Fruit fly (Drosophila melanogaster) whole organism, embryonic: ENCODE results near the gene CG46313.

Source experiments
- Adf1 ChIP-seq: fragments of 200-800 bp; sonication (Bioruptor generic); IDR thresholded peaks from 2 replicates; pipeline ENCODE4 v1.3.6; 2022; ENCODE audit warnings: missing biosample characterization, missing genetic modification characterization
- Antp ChIP-seq: fragments of 200-800 bp; sonication (Bioruptor generic); optimal IDR thresholded peaks from 3 replicates; lab custom pipeline; 2016; ENCODE audit warnings: missing biosample characterization, missing genetic modification characterization
- B-H2 ChIP-seq: fragments of 200-800 bp; sonication (Bioruptor generic); optimal IDR thresholded peaks from 2 replicates; lab custom pipeline; 2018; ENCODE audit warnings: missing biosample characterization, mild to moderate bottlenecking, missing genetic modification characterization
- Bgb ChIP-seq: fragments of 200-800 bp; sonication (Bioruptor generic); IDR thresholded peaks from 2 replicates; pipeline ENCODE4 v1.3.6; 2022; ENCODE audit warnings: missing biosample characterization, missing genetic modification characterization; ENCODE audit not compliant: partially characterized antibody
- CG11456 ChIP-seq: fragments of 200-800 bp; sonication (Bioruptor generic); IDR thresholded peaks from 3 replicates; pipeline ENCODE4 v1.3.6; 2022; ENCODE audit warnings: missing biosample characterization, missing genetic modification characterization
- CG14710 ChIP-seq: fragments of 200-800 bp; sonication (Bioruptor generic); optimal IDR thresholded peaks from 3 replicates; lab custom pipeline; 2019; ENCODE audit warnings: missing biosample characterization, mild to moderate bottlenecking, missing genetic modification characterization, moderate library complexity
- CG15269 ChIP-seq: fragments of 200-800 bp; sonication (Bioruptor generic); optimal IDR thresholded peaks from 2 replicates; lab custom pipeline; 2018; ENCODE audit warnings: missing biosample characterization, mild to moderate bottlenecking, missing genetic modification characterization, moderate library complexity
- CG17361 ChIP-seq: fragments of 200-800 bp; sonication (Bioruptor generic); IDR thresholded peaks from 3 replicates; pipeline ENCODE4 v1.3.6; 2022; ENCODE audit warnings: missing biosample characterization, missing genetic modification characterization
- CG17385 ChIP-seq: fragments of 200-800 bp; sonication (Bioruptor generic); optimal IDR thresholded peaks from 3 replicates; lab custom pipeline; 2018; ENCODE audit warnings: missing biosample characterization, mild to moderate bottlenecking, missing genetic modification characterization
- CG1792 ChIP-seq: fragments of 200-800 bp; sonication (Bioruptor generic); optimal IDR thresholded peaks from 2 replicates; lab custom pipeline; 2016; ENCODE audit warnings: missing biosample characterization, missing genetic modification characterization
- CG2875 ChIP-seq: fragments of 200-800 bp; sonication (Bioruptor generic); optimal IDR thresholded peaks from 2 replicates; lab custom pipeline; 2017; ENCODE audit warnings: missing biosample characterization, mild to moderate bottlenecking, missing genetic modification characterization, missing genetic modification reagents
- CG30020 ChIP-seq: fragments of 200-800 bp; optimal IDR thresholded peaks from 2 replicates; lab custom pipeline; 2019; ENCODE audit warnings: missing biosample characterization, mild to moderate bottlenecking, missing genetic modification characterization, moderate library complexity
- CG31224 ChIP-seq: fragments of 200-800 bp; sonication (Bioruptor generic); IDR thresholded peaks from 2 replicates; pipeline ENCODE4 v1.3.6; 2022; ENCODE audit warnings: missing biosample characterization, missing genetic modification characterization
- CG31441 ChIP-seq: fragments of 200-800 bp; sonication (Bioruptor generic); IDR thresholded peaks from 2 replicates; pipeline ENCODE4 v1.3.6; 2022; ENCODE audit warnings: missing biosample characterization, missing genetic modification characterization
- CG34376 ChIP-seq: fragments of 200-800 bp; sonication (Bioruptor generic); optimal IDR thresholded peaks from 2 replicates; lab custom pipeline; 2018; ENCODE audit warnings: missing biosample characterization, mild to moderate bottlenecking, missing genetic modification characterization
- CG34422 ChIP-seq: fragments of 200-800 bp; sonication (Bioruptor generic); IDR thresholded peaks from 3 replicates; pipeline ENCODE4 v1.3.6; 2022; ENCODE audit warnings: missing biosample characterization, missing genetic modification characterization
- CG4360 ChIP-seq: fragments of 200-800 bp; sonication (Bioruptor generic); IDR thresholded peaks from 2 replicates; pipeline ENCODE4 v1.3.6; 2022; ENCODE audit warnings: missing biosample characterization, missing genetic modification characterization
- CG4424 ChIP-seq: fragments of 200-800 bp; sonication (Bioruptor generic); optimal IDR thresholded peaks from 3 replicates; lab custom pipeline; 2016; ENCODE audit warnings: missing biosample characterization, missing genetic modification characterization
- CG6765 ChIP-seq: fragments of 200-800 bp; sonication (Bioruptor generic); optimal IDR thresholded peaks from 3 replicates; lab custom pipeline; 2017; ENCODE audit warnings: missing biosample characterization, mild to moderate bottlenecking, missing genetic modification characterization
- CG6813 ChIP-seq: fragments of 200-800 bp; sonication (Bioruptor generic); optimal IDR thresholded peaks from 2 replicates; lab custom pipeline; 2017; ENCODE audit warnings: missing biosample characterization, missing genetic modification characterization, mild to moderate bottlenecking, moderate library complexity, missing genetic modification reagents
- CG7357 ChIP-seq: fragments of 200-800 bp; sonication (Bioruptor generic); IDR thresholded peaks from 3 replicates; pipeline ENCODE4 v1.3.6; 2022; ENCODE audit warnings: missing biosample characterization, missing genetic modification characterization
- CG7987 ChIP-seq: fragments of 200-800 bp; sonication (Bioruptor generic); optimal IDR thresholded peaks from 2 replicates; lab custom pipeline; 2018; ENCODE audit warnings: missing biosample characterization, mild to moderate bottlenecking, missing genetic modification characterization, moderate library complexity
- CG8924 ChIP-seq: fragments of 200-800 bp; optimal IDR thresholded peaks from 3 replicates; lab custom pipeline; 2019; ENCODE audit warnings: missing biosample characterization, mild to moderate bottlenecking, missing genetic modification characterization, moderate library complexity
- Camta ChIP-seq: fragments of 200-800 bp; sonication (Bioruptor generic); optimal IDR thresholded peaks from 2 replicates; lab custom pipeline; 2016; ENCODE audit warnings: missing biosample characterization, missing genetic modification characterization
- Dip3 ChIP-seq: fragments of 200-800 bp; sonication (Bioruptor generic); optimal IDR thresholded peaks from 3 replicates; lab custom pipeline; 2016; ENCODE audit warnings: missing biosample characterization, missing genetic modification characterization
- Ets65A ChIP-seq: fragments of 200-800 bp; sonication (Bioruptor generic); peaks from one replicate; lab custom pipeline; 2016; ENCODE audit warnings: missing biosample characterization, missing genetic modification characterization
- MTF-1 ChIP-seq: fragments of 200-800 bp; sonication (Bioruptor generic); optimal IDR thresholded peaks from 2 replicates; lab custom pipeline; 2018; ENCODE audit warnings: missing biosample characterization, mild to moderate bottlenecking, missing genetic modification characterization, borderline replicate concordance
- NC2α ChIP-seq: fragments of 200-800 bp; sonication (Bioruptor generic); optimal IDR thresholded peaks from 2 replicates; lab custom pipeline; 2016; ENCODE audit warnings: missing biosample characterization, missing genetic modification characterization
- Neu2 ChIP-seq: fragments of 200-800 bp; sonication (Bioruptor generic); optimal IDR thresholded peaks from 3 replicates; lab custom pipeline; 2016; ENCODE audit warnings: missing biosample characterization, missing genetic modification characterization, borderline replicate concordance
- Oaz ChIP-seq: fragments of 200-800 bp; sonication (Bioruptor generic); IDR thresholded peaks from 2 replicates; pipeline ENCODE4 v1.3.6; 2022; ENCODE audit warnings: missing biosample characterization, missing genetic modification characterization
- Poxn ChIP-seq: fragments of 200-800 bp; sonication (Bioruptor generic); IDR thresholded peaks from 2 replicates; pipeline ENCODE4 v1.3.6; 2022; ENCODE audit warnings: missing biosample characterization, missing genetic modification characterization
- Scr ChIP-seq: fragments of 200-800 bp; sonication (Bioruptor generic); IDR thresholded peaks from 2 replicates; pipeline ENCODE4 v1.3.6; 2022; ENCODE audit warnings: missing biosample characterization, missing genetic modification characterization; ENCODE audit not compliant: partially characterized antibody
- YL-1 ChIP-seq: fragments of 200-800 bp; sonication (Bioruptor generic); optimal IDR thresholded peaks from 3 replicates; lab custom pipeline; 2017; ENCODE audit warnings: missing biosample characterization, mild to moderate bottlenecking, missing genetic modification characterization
- al ChIP-seq: fragments of 200-800 bp; sonication (Bioruptor generic); IDR thresholded peaks from 2 replicates; pipeline ENCODE4 v1.3.6; 2022; ENCODE audit warnings: missing biosample characterization, missing genetic modification characterization
- chn ChIP-seq: fragments of 200-800 bp; sonication (Bioruptor generic); optimal IDR thresholded peaks from 2 replicates; lab custom pipeline; 2016; ENCODE audit warnings: missing biosample characterization, missing genetic modification characterization
- corto ChIP-seq: fragments of 200-800 bp; sonication (Bioruptor generic); optimal IDR thresholded peaks from 2 replicates; lab custom pipeline; 2016; ENCODE audit warnings: missing biosample characterization, mild to moderate bottlenecking, missing genetic modification characterization, moderate library complexity
- disco-r ChIP-seq: fragments of 200-800 bp; sonication (Bioruptor generic); optimal IDR thresholded peaks from 2 replicates; lab custom pipeline; 2016; ENCODE audit warnings: missing biosample characterization, missing genetic modification characterization
- eve ChIP-seq, 2 experiments: fragments of >200 bp; optimal IDR thresholded peaks; 2 replicates each; lab custom pipeline; 2017; ENCODE audit warnings: missing biosample characterization in 2 of 2, missing genetic modification characterization in 2 of 2
- gcm2 ChIP-seq: fragments of 200-800 bp; sonication (Bioruptor generic); optimal IDR thresholded peaks from 2 replicates; lab custom pipeline; 2016; ENCODE audit warnings: missing biosample characterization, missing genetic modification characterization
- grn ChIP-seq: fragments of 200-800 bp; sonication (Bioruptor generic); optimal IDR thresholded peaks from 3 replicates; lab custom pipeline; 2017; ENCODE audit warnings: missing biosample characterization, missing genetic modification characterization
- gsb ChIP-seq: fragments of 200-800 bp; sonication (Bioruptor generic); IDR thresholded peaks from 2 replicates; pipeline ENCODE4 v1.3.6; 2022; ENCODE audit warnings: missing biosample characterization, missing genetic modification characterization
- hkb ChIP-seq, 2 experiments: fragments of 200-800 bp in 1 of 2; fragments of >200 bp in 1 of 2; sonication (Bioruptor generic) in 1 of 2; IDR thresholded peaks in 1 of 2; optimal IDR thresholded peaks in 1 of 2; 2 replicates each; pipeline versions ENCODE4 v1.3.6 to Lab custom; 2017 to 2022; ENCODE audit warnings: missing biosample characterization in 1 of 2, missing genetic modification characterization in 1 of 2
- jumu ChIP-seq: fragments of 200-800 bp; sonication (Bioruptor generic); optimal IDR thresholded peaks from 3 replicates; lab custom pipeline; 2016; ENCODE audit warnings: missing biosample characterization, missing genetic modification characterization
- nom ChIP-seq: fragments of 200-800 bp; sonication (Bioruptor generic); optimal IDR thresholded peaks from 2 replicates; lab custom pipeline; 2017; ENCODE audit warnings: missing biosample characterization, missing genetic modification characterization, mild to moderate bottlenecking, moderate library complexity, missing genetic modification reagents
- psq ChIP-seq: fragments of 200-800 bp; sonication (Bioruptor generic); optimal IDR thresholded peaks from 2 replicates; lab custom pipeline; 2017; ENCODE audit warnings: missing biosample characterization, missing genetic modification characterization
- scrt ChIP-seq: fragments of 200-800 bp; sonication (Bioruptor generic); optimal IDR thresholded peaks from 2 replicates; lab custom pipeline; 2018; ENCODE audit warnings: missing biosample characterization, mild to moderate bottlenecking, missing genetic modification characterization, moderate library complexity
- sens ChIP-seq: fragments of 200-800 bp; sonication (Bioruptor generic); peaks from one replicate; lab custom pipeline; 2016; ENCODE audit warnings: missing biosample characterization, missing genetic modification characterization
- slbo ChIP-seq: fragments of 200-800 bp; sonication (Bioruptor generic); IDR thresholded peaks from 2 replicates; pipeline ENCODE4 v1.3.6; 2022; ENCODE audit warnings: missing biosample characterization, missing genetic modification characterization
- slou ChIP-seq: fragments of 200-800 bp; sonication (Bioruptor generic); optimal IDR thresholded peaks from 3 replicates; lab custom pipeline; 2016; ENCODE audit warnings: missing biosample characterization, missing genetic modification characterization
- sqz ChIP-seq: fragments of 200-800 bp; sonication (Bioruptor generic); optimal IDR thresholded peaks from 3 replicates; lab custom pipeline; 2018; ENCODE audit warnings: missing biosample characterization, mild to moderate bottlenecking, missing genetic modification characterization
- tll ChIP-seq, 2 experiments: fragments of 200-800 bp in 1 of 2; fragments of >200 bp in 1 of 2; sonication (Bioruptor generic) in 1 of 2; optimal IDR thresholded peaks; 2 replicates each; lab custom pipeline; 2017 to 2019; ENCODE audit warnings: missing biosample characterization in 2 of 2, missing genetic modification characterization in 2 of 2, mild to moderate bottlenecking in 1 of 2, moderate library complexity in 1 of 2
- toy ChIP-seq: fragments of 200-800 bp; sonication (Bioruptor generic); IDR thresholded peaks from 2 replicates; pipeline ENCODE4 v1.3.6; 2022; ENCODE audit warnings: missing biosample characterization, missing genetic modification characterization

CG46313 gene

DNA sequence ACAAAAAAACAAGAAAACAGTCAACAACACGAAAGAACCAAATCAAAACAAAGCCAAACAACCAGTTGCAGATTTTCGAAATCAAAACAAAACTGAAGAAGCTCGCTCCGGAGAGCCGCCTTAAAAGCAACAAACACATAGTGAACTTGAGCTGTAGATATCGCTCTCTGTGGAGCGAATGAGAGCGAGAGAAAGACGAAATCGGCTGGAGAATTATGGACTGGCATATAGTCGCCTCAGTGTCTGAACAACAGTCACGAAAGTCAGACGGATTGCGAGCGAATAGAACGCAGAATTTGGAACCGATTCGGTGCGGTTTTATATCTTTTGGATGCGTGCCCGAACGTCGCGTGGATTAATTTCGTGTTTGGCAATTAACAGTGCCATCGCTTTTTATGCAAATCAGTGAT, 1.9 kb downstream of the CG46313 start:
- TF ChIP-seq Scr (GFP tag; lab: Robert Waterston, UW) = no peak
- no peak for TF ChIP-seq sqz
- TF ChIP-seq tll (GFP tag; optimal IDR thresholded peaks at IDR 0.05; lab: Kevin White, UChicago) = no peak
- TF ChIP-seq Neu2 = no peak
- no peak for TF ChIP-seq grn (GFP tag; lab: Kevin White, UChicago)
- TF ChIP-seq Dip3 (GFP tag; lab: Kevin White, UChicago) = no peak
- TF ChIP-seq CG8924 (tag; lab: Kevin White, UChicago) = no peak
- no peak for TF ChIP-seq NC2α (GFP tag; lab: Kevin White, UChicago)
- no peak for TF ChIP-seq CG15269
- TF ChIP-seq psq (GFP tag; lab: Kevin White, UChicago) = peak; percentile 29
- peak; percentile 89 for TF ChIP-seq CG4360 (GFP tag; lab: Robert Waterston, UW)
- TF ChIP-seq CG17385 (GFP tag; lab: Kevin White, UChicago) = peak; percentile 24
- TF ChIP-seq CG7987 (GFP tag; lab: Kevin White, UChicago) = peak; percentile 47
- peak; percentile 39 for TF ChIP-seq CG6765
- TF ChIP-seq al (GFP tag; lab: Robert Waterston, UW) = no peak
- peak; percentile 30 for TF ChIP-seq B-H2 (GFP tag; lab: Kevin White, UChicago)
- no peak for TF ChIP-seq Ets65A (GFP tag; lab: Kevin White, UChicago)
- TF ChIP-seq chn (GFP tag; lab: Kevin White, UChicago) = no peak
- TF ChIP-seq nom (GFP tag; lab: Kevin White, UChicago) = no peak
- no peak for TF ChIP-seq hkb (optimal IDR thresholded peaks at IDR 0.05; lab: Kevin White, UChicago)
- no peak for TF ChIP-seq hkb (GFP tag; IDR thresholded peaks at IDR 0.05; lab: Robert Waterston, UW)
- no peak for TF ChIP-seq Camta (GFP tag; lab: Kevin White, UChicago)
- TF ChIP-seq CG11456 (GFP tag; lab: Robert Waterston, UW) = no peak
- no peak for TF ChIP-seq CG31441 (GFP tag; lab: Robert Waterston, UW)
- TF ChIP-seq slou = no peak
- TF ChIP-seq CG2875 (GFP tag; lab: Kevin White, UChicago) = no peak
- TF ChIP-seq CG31224 (GFP tag; lab: Robert Waterston, UW) = no peak
- TF ChIP-seq CG4424 (GFP tag; lab: Kevin White, UChicago) = no peak
- no peak for TF ChIP-seq eve (GFP tag; optimal IDR thresholded peaks at IDR 0.05; lab: Kevin White, UChicago)
- TF ChIP-seq CG34376 (GFP tag; lab: Kevin White, UChicago) = peak; percentile 66
- TF ChIP-seq YL-1 = no peak
- no peak for TF ChIP-seq gsb (GFP tag; lab: Robert Waterston, UW)
- no peak for TF ChIP-seq disco-r
- no peak for TF ChIP-seq corto (GFP tag; lab: Kevin White, UChicago)
- TF ChIP-seq Adf1 (GFP tag; lab: Robert Waterston, UW) = no peak
- TF ChIP-seq Bgb (GFP tag; lab: Robert Waterston, UW) = peak; percentile 37; the same call in 1 of the 2 replicates
- no peak for TF ChIP-seq CG17361 (GFP tag; lab: Robert Waterston, UW)
- no peak for TF ChIP-seq Antp (GFP tag; lab: Kevin White, UChicago)
- no peak for TF ChIP-seq Oaz (GFP tag; lab: Robert Waterston, UW)
- TF ChIP-seq toy (GFP tag; lab: Robert Waterston, UW) = no peak
- TF ChIP-seq scrt (GFP tag; lab: Kevin White, UChicago) = no peak
- no peak for TF ChIP-seq CG6813 (GFP tag; lab: Kevin White, UChicago)
- peak; percentile 47; the same call in 1 of the 3 replicates for TF ChIP-seq CG34422
- TF ChIP-seq CG30020 (tag; lab: Kevin White, UChicago) = no peak
- TF ChIP-seq sens (GFP tag; lab: Kevin White, UChicago) = peak; percentile 56
- TF ChIP-seq gcm2 (GFP tag; lab: Kevin White, UChicago) = no peak
- no peak for TF ChIP-seq CG7357 (GFP tag; lab: Robert Waterston, UW)
- no peak for TF ChIP-seq jumu (GFP tag; lab: Kevin White, UChicago)
- no peak for TF ChIP-seq CG14710 (tag; lab: Kevin White, UChicago)
- no peak for TF ChIP-seq Poxn (GFP tag; lab: Robert Waterston, UW)
- peak; percentile 16 for TF ChIP-seq MTF-1 (GFP tag; lab: Kevin White, UChicago)
- peak; percentile 35 for TF ChIP-seq slbo
- TF ChIP-seq CG1792 (GFP tag; lab: Kevin White, UChicago) = no peak
